Worm (Caenorhabditis elegans): ENCODE results near the gene C07G3.10.

The C07G3.10 gene

ce11 chrV:3535260-3535659 lies 33.2 kb downstream of the C07G3.10 start, which contains the start of gene nhr-221:
nhr-221 (minus strand) TSS chrV:3535360.
- TF ChIP-seq dao-5 (tag; optimal IDR thresholded peaks at IDR 0.05) (no peak), W03F9.2 (tag; optimal IDR thresholded peaks at IDR 0.05) (no peak), him-1 (tag; optimal IDR thresholded peaks at IDR 0.05) (no peak)

- TF ChIP-seq dao-5 (tag; optimal IDR thresholded peaks at IDR 0.05) (no peak), him-1 (tag; optimal IDR thresholded peaks at IDR 0.05) (no peak), W03F9.2 (tag; optimal IDR thresholded peaks at IDR 0.05) (no peak)
These were observed 36.2 kb downstream of the C07G3.10 start, which contains the start of gene nhr-93 for ce11 chrV:3538307-3538706. nhr-93 (minus strand) TSS chrV:3538407.

ce11 chrV:3541117-3541516 lies 39.0 kb downstream of the C07G3.10 start, which contains the start of gene srbc-67:
srbc-67 (minus strand) TSS chrV:3541217.
- TF ChIP-seq W03F9.2 (tag; optimal IDR thresholded peaks at IDR 0.05), result no peak
- no peak for TF ChIP-seq him-1 (tag; optimal IDR thresholded peaks at IDR 0.05)
- TF ChIP-seq dao-5 (tag; optimal IDR thresholded peaks at IDR 0.05), result no peak

- no peak for TF ChIP-seq dao-5 (tag; optimal IDR thresholded peaks at IDR 0.05)
These were observed 41.2 kb downstream of the C07G3.10 start, which contains the start of gene nhr-222 for ce11 chrV:3543344-3543743. nhr-222 (minus strand) TSS chrV:3543444.

ce11 chrV:3546517-3546916 lies 44.4 kb downstream of the C07G3.10 start, which contains the start of gene srbc-68:
srbc-68 (minus strand) TSS chrV:3546617.
- TF ChIP-seq him-1 (tag; optimal IDR thresholded peaks at IDR 0.05), result no peak

- no peak for TF ChIP-seq dao-5 (tag; optimal IDR thresholded peaks at IDR 0.05)
- no peak for TF ChIP-seq him-1 (tag; optimal IDR thresholded peaks at IDR 0.05)
- no peak for TF ChIP-seq W03F9.2 (tag; optimal IDR thresholded peaks at IDR 0.05)
These were observed 46.7 kb downstream of the C07G3.10 start, which contains the start of gene srw-130 for ce11 chrV:3548798-3549197. srw-130 (minus strand) TSS chrV:3548898.

ce11 chrV:3549553-3549952 lies 47.4 kb downstream of the C07G3.10 start, which contains the start of gene sri-21:
sri-21 (plus strand) TSS chrV:3549853.
- TF ChIP-seq W03F9.2 (tag; optimal IDR thresholded peaks at IDR 0.05) (no peak), him-1 (tag; optimal IDR thresholded peaks at IDR 0.05) (no peak), dao-5 (tag; optimal IDR thresholded peaks at IDR 0.05) (no peak)

- TF ChIP-seq W03F9.2 (tag; optimal IDR thresholded peaks at IDR 0.05), result no peak
- no peak for TF ChIP-seq him-1 (tag; optimal IDR thresholded peaks at IDR 0.05)
- TF ChIP-seq dao-5 (tag; optimal IDR thresholded peaks at IDR 0.05), result no peak
These were observed 49.7 kb downstream of the C07G3.10 start, which contains the start of gene grl-28 for ce11 chrV:3551765-3552164. grl-28 (minus strand) TSS chrV:3551865.

Measured in whole organism, L4/young adult.